Fruit fly (Drosophila melanogaster) whole organism, adult: ENCODE measurements around the gene CG1582.

Experiments
- CG33017 ChIP-seq: fragments of 200-800 bp; sonication (Bioruptor generic); optimal IDR thresholded peaks from 2 replicates; lab custom pipeline; 2018; ENCODE audit warnings: missing biosample characterization, mild to moderate bottlenecking, missing genetic modification characterization, moderate library complexity
- CG5204 ChIP-seq: fragments of 200-800 bp; sonication (Bioruptor generic); optimal IDR thresholded peaks from 2 replicates; lab custom pipeline; 2016; ENCODE audit warnings: missing biosample characterization, missing genetic modification characterization
- CG7045 ChIP-seq: fragments of 200-800 bp; sonication (Bioruptor generic); optimal IDR thresholded peaks from 2 replicates; lab custom pipeline; 2017; ENCODE audit warnings: missing biosample characterization, mild to moderate bottlenecking, missing genetic modification characterization
- CG7101 ChIP-seq: fragments of 200-800 bp; sonication (Bioruptor generic); optimal IDR thresholded peaks from 2 replicates; lab custom pipeline; 2018; ENCODE audit warnings: missing biosample characterization, mild to moderate bottlenecking, missing genetic modification characterization, moderate library complexity
- Crg-1 ChIP-seq: fragments of 200-800 bp; sonication (Bioruptor generic); optimal IDR thresholded peaks from 2 replicates; lab custom pipeline; 2016; ENCODE audit warnings: missing biosample characterization, missing genetic modification characterization
- Mnt ChIP-seq: fragments of 200-800 bp; sonication (Bioruptor generic); optimal IDR thresholded peaks from 2 replicates; lab custom pipeline; 2016; ENCODE audit warnings: missing biosample characterization, mild to moderate bottlenecking, missing genetic modification characterization
- bab1 ChIP-seq: fragments of 200-800 bp; sonication (Bioruptor generic); optimal IDR thresholded peaks from 3 replicates; lab custom pipeline; 2019; ENCODE audit warnings: missing biosample characterization, mild to moderate bottlenecking, missing genetic modification characterization, moderate library complexity
- kay ChIP-seq: fragments of 200-800 bp; sonication (Bioruptor generic); peaks from one replicate; lab custom pipeline; 2016; ENCODE audit warnings: missing biosample characterization, missing genetic modification characterization, borderline replicate concordance
- ovo ChIP-seq: fragments of 200-800 bp; sonication (Bioruptor generic); optimal IDR thresholded peaks from 2 replicates; lab custom pipeline; 2016; ENCODE audit warnings: missing biosample characterization, missing genetic modification characterization
- pad ChIP-seq: fragments of 200-800 bp; sonication (Bioruptor generic); optimal IDR thresholded peaks from 3 replicates; lab custom pipeline; 2017; ENCODE audit warnings: missing biosample characterization, missing genetic modification characterization, mild to moderate bottlenecking, moderate library complexity, missing genetic modification reagents

DNA sequence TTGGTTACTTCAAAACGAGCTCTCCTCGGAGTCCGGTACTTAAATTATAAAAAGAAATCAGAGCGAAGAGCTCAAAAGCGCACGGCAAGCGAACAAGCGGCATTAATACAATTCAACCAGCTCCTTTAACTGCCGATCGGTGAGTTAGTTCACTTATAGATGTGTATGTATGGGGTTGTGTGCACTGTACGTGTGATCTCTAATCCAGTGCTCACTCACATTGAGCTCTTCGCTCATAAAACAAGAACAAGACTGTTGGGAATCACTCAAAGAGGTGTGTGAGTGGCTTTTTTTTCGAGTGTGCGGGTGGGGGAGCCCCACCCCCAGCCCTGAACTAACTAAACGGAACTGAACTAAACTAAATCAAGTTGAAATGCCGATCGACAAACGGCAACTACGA, 8.0 kb downstream of the CG1582 start, which contains the start of gene Ork1:
- TF ChIP-seq Mnt (GFP tag; lab: Kevin White, UChicago) (no peak), Crg-1 (no peak), CG7101 (tag; lab: Kevin White, UChicago) (no peak), pad (peak; percentile 50), CG7045 (no peak), bab1 (GFP tag; lab: Kevin White, UChicago) (no peak), CG5204 (no peak), ovo (no peak), kay (GFP tag; lab: Kevin White, UChicago) (no peak), CG33017 (tag; lab: Kevin White, UChicago) (no peak)
